Worm (Caenorhabditis elegans) whole organism, L4 larva: ENCODE data around the gene T15B7.8.

ENCODE experiments used
- D1046.2 ChIP-seq: fragments of 200-800 bp; sonication (Bioruptor generic); IDR thresholded peaks from 2 replicates; pipeline ENCODE4 v1.3.6; 2022; ENCODE audit warnings: missing genetic modification characterization, missing compliant biosample characterization
- F10B5.3 ChIP-seq: sonication (generic microtip); optimal IDR thresholded peaks from 2 replicates; lab custom pipeline; 2016; ENCODE audit warnings: mild to moderate bottlenecking, missing genetic modification characterization, missing compliant biosample characterization
- F26F4.8 ChIP-seq: fragments of 200-800 bp; sonication (Bioruptor generic); conservative IDR thresholded peaks from 2 replicates; pipeline ENCODE4 v1.3.6; 2022; ENCODE audit warnings: missing genetic modification characterization, missing compliant biosample characterization
- T26A8.4 ChIP-seq: fragments of 200-800 bp; sonication (Bioruptor generic); IDR thresholded peaks from 2 replicates; pipeline ENCODE4 v1.3.6; 2022; ENCODE audit warnings: missing genetic modification characterization, missing compliant biosample characterization
- ZK337.2 ChIP-seq: fragments of 200-800 bp; sonication (Bioruptor generic); IDR thresholded peaks from 2 replicates; pipeline ENCODE4 v1.3.6; 2022; ENCODE audit warnings: missing genetic modification reagents, missing genetic modification characterization, missing compliant biosample characterization
- ZK546.5 ChIP-seq, 2 experiments: sonication (generic microtip); optimal IDR thresholded peaks; 2 replicates each; lab custom pipeline; 2017; ENCODE audit warnings: missing biosample characterization in 2 of 2, missing genetic modification characterization in 2 of 2
- aha-1 ChIP-seq: fragments of 150-350 bp; peaks from one replicate; lab custom pipeline; 2014; ENCODE audit warnings: missing biosample characterization, missing genetic modification characterization
- ama-1 ChIP-seq: fragments of 150-350 bp; optimal IDR thresholded peaks from 2 replicates; lab custom pipeline; 2014; ENCODE audit warnings: inconsistent platforms, mixed read lengths
- ceh-44 ChIP-seq: fragments of 200-800 bp; sonication (Bioruptor generic); IDR thresholded peaks from 2 replicates; pipeline ENCODE4 v1.3.6; 2022; ENCODE audit warnings: missing genetic modification reagents, missing genetic modification characterization, missing compliant biosample characterization
- ctbp-1 ChIP-seq: fragments of 200-800 bp; sonication (Bioruptor generic); IDR thresholded peaks from 2 replicates; pipeline ENCODE4 v1.3.6; 2022; ENCODE audit warnings: missing genetic modification reagents, missing genetic modification characterization, missing compliant biosample characterization
- daf-12 ChIP-seq: fragments of 150-350 bp; optimal IDR thresholded peaks from 2 replicates; lab custom pipeline; 2014; ENCODE audit warnings: missing biosample characterization, missing genetic modification reagents, missing genetic modification characterization
- daf-16 ChIP-seq, 3 experiments: sonication (generic microtip); optimal IDR thresholded peaks; 2 replicates each; lab custom pipeline; 2016 to 2017; ENCODE audit warnings: missing genetic modification characterization in 3 of 3, missing genetic modification reagents in 3 of 3, mild to moderate bottlenecking in 2 of 3, missing compliant biosample characterization in 2 of 3, missing biosample characterization in 1 of 3, moderate library complexity in 1 of 3
- dmd-6 ChIP-seq: fragments of 200-800 bp; sonication (Bioruptor generic); IDR thresholded peaks from 2 replicates; pipeline ENCODE4 v1.3.6; 2022; ENCODE audit warnings: missing genetic modification reagents, missing genetic modification characterization, missing compliant biosample characterization
- dmd-9 ChIP-seq: fragments of 200-800 bp; sonication (Bioruptor generic); IDR thresholded peaks from 2 replicates; pipeline ENCODE4 v1.3.6; 2022; ENCODE audit warnings: missing genetic modification reagents, missing genetic modification characterization, missing compliant biosample characterization
- dpl-1 ChIP-seq: fragments of 150-350 bp; optimal IDR thresholded peaks from 2 replicates; lab custom pipeline; 2014; ENCODE audit warnings: missing biosample characterization, missing genetic modification reagents, missing genetic modification characterization
- hif-1 ChIP-seq, 2 experiments: sonication (generic microtip); optimal IDR thresholded peaks; 2 replicates each; lab custom pipeline; 2016 to 2017; ENCODE audit warnings: missing compliant biosample characterization in 2 of 2, missing genetic modification characterization in 2 of 2, missing genetic modification reagents in 2 of 2, missing genotype in 2 of 2, mild to moderate bottlenecking in 1 of 2
- hmg-1.1 ChIP-seq: fragments of 200-800 bp; sonication (Bioruptor generic); IDR thresholded peaks from 2 replicates; pipeline ENCODE4 v1.3.6; 2022; ENCODE audit warnings: missing genetic modification reagents, missing genetic modification characterization, missing compliant biosample characterization
- jun-1 ChIP-seq: fragments of 150-350 bp; optimal IDR thresholded peaks from 2 replicates; lab custom pipeline; 2014; ENCODE audit warnings: missing biosample characterization, missing genetic modification reagents, missing genetic modification characterization
- lin-38 ChIP-seq: fragments of 200-800 bp; sonication (Bioruptor generic); IDR thresholded peaks from 2 replicates; pipeline ENCODE4 v1.3.6; 2022; ENCODE audit warnings: missing genetic modification reagents, missing genetic modification characterization, missing compliant biosample characterization
- madf-5 ChIP-seq, 2 experiments: fragments of 200-800 bp; sonication (Bioruptor generic); IDR thresholded peaks; 2 replicates each; pipeline ENCODE4 v1.3.6; 2022; ENCODE audit warnings: missing compliant biosample characterization in 2 of 2, missing genetic modification characterization in 2 of 2
- mdt-29 ChIP-seq: fragments of 200-800 bp; sonication (Bioruptor generic); IDR thresholded peaks from 2 replicates; pipeline ENCODE4 v1.3.6; 2022; ENCODE audit warnings: missing genetic modification reagents, missing genetic modification characterization, missing compliant biosample characterization
- mep-1 ChIP-seq: fragments of 150-350 bp; sonication (generic microtip); optimal IDR thresholded peaks from 3 replicates; lab custom pipeline; 2014; ENCODE audit warnings: missing biosample characterization, missing genetic modification characterization
- nhr-102 ChIP-seq: sonication (generic microtip); optimal IDR thresholded peaks from 2 replicates; lab custom pipeline; 2016; ENCODE audit warnings: mild to moderate bottlenecking, missing genetic modification characterization, moderate library complexity, missing compliant biosample characterization
- nhr-237 ChIP-seq: sonication (generic microtip); optimal IDR thresholded peaks from 2 replicates; lab custom pipeline; 2017; ENCODE audit warnings: missing biosample characterization, missing genetic modification characterization
- nhr-28 ChIP-seq: fragments of 150-350 bp; optimal IDR thresholded peaks from 2 replicates; lab custom pipeline; 2014; ENCODE audit warnings: missing biosample characterization, missing genetic modification characterization
- nhr-48 ChIP-seq: sonication (generic microtip); optimal IDR thresholded peaks from 2 replicates; lab custom pipeline; 2016; ENCODE audit warnings: mild to moderate bottlenecking, missing genetic modification characterization, missing compliant biosample characterization
- pha-4 ChIP-seq, 2 experiments: fragments of 150-350 bp in 1 of 2; fragments of 200-800 bp in 1 of 2; sonication (Bioruptor generic) in 1 of 2; IDR thresholded peaks in 1 of 2; optimal IDR thresholded peaks in 1 of 2; 2 replicates each; pipeline versions ENCODE4 v1.3.6 to Lab custom; 2014 to 2022; ENCODE audit warnings: missing genetic modification characterization in 2 of 2, missing genetic modification reagents in 2 of 2, missing biosample characterization in 1 of 2, missing compliant biosample characterization in 1 of 2
- rbr-2 ChIP-seq: sonication (generic microtip); optimal IDR thresholded peaks from 2 replicates; lab custom pipeline; 2016; ENCODE audit warnings: missing genotype, missing genetic modification characterization, missing compliant biosample characterization
- spr-3 ChIP-seq: fragments of 200-800 bp; sonication (Bioruptor generic); optimal IDR thresholded peaks from 2 replicates; lab custom pipeline; 2018; ENCODE audit warnings: mild to moderate bottlenecking, missing genetic modification characterization, missing compliant biosample characterization
- unc-62 ChIP-seq, 3 experiments: fragments of 150-350 bp in 1 of 3; sonication (generic microtip); optimal IDR thresholded peaks in 2 of 3; peaks in 1 of 3; 1 replicate in 1 of 3; 2 replicates in 2 of 3; lab custom pipeline; 2014 to 2017; ENCODE audit warnings: missing biosample characterization in 3 of 3, missing genetic modification characterization in 3 of 3, missing genetic modification reagents in 3 of 3, missing genotype in 1 of 3
- zag-1 ChIP-seq: fragments of 150-350 bp; optimal IDR thresholded peaks from 2 replicates; lab custom pipeline; 2014; ENCODE audit warnings: missing biosample characterization, missing genetic modification characterization
- ztf-11 ChIP-seq: fragments of 150-350 bp; optimal IDR thresholded peaks from 2 replicates; lab custom pipeline; 2014; ENCODE audit warnings: missing biosample characterization, missing genetic modification characterization

The T15B7.8 gene

ce11 chrV:6821509-6821908 is at the start of gene T15B7.8:
Gene T15B7.8, plus strand, starts transcription at chrV:6821809.
- TF ChIP-seq hif-1 (tag; optimal IDR thresholded peaks at IDR 0.05; lab: Kevin White, UChicago) (no peak), ctbp-1 (GFP tag; lab: Robert Waterston, UW) (no peak), ZK546.5 (tag; optimal IDR thresholded peaks at IDR 0.05; lab: Kevin White, UChicago) (no peak), ama-1 (lab: Kevin White, UChicago) (no peak), daf-12 (tag; lab: Kevin White, UChicago) (no peak), F26F4.8 (no peak), ZK337.2 (GFP tag; lab: Robert Waterston, UW) (no peak), dpl-1 (GFP tag; lab: Kevin White, UChicago) (no peak)

- no peak for TF ChIP-seq hmg-1.1 (GFP tag; lab: Robert Waterston, UW)
- no peak for TF ChIP-seq ceh-44 (GFP tag; lab: Robert Waterston, UW)
- TF ChIP-seq T26A8.4 (GFP tag; lab: Robert Waterston, UW), result no peak
- TF ChIP-seq ztf-11, result no peak
- TF ChIP-seq dmd-6 (GFP tag; lab: Robert Waterston, UW), result no peak
- TF ChIP-seq nhr-102, result no peak
- TF ChIP-seq dmd-9 (GFP tag; lab: Robert Waterston, UW), result no peak
- no peak for TF ChIP-seq lin-38 (GFP tag; lab: Robert Waterston, UW)
- TF ChIP-seq ZK546.5 (tag; optimal IDR thresholded peaks at IDR 0.05; lab: Kevin White, UChicago), result no peak
- TF ChIP-seq spr-3, result no peak
- no peak for TF ChIP-seq F10B5.3 (tag; lab: Kevin White, UChicago)
- TF ChIP-seq, all 104 proteins: peak for 0
Observed at ce11 chrV:6773735-6774134, 47.9 kb upstream of the T15B7.8 start, which contains the start of gene ZC404.16. Gene ZC404.16, minus strand, starts transcription at chrV:6773835.

ce11 chrV:6775708-6776107 is 45.9 kb upstream of the T15B7.8 start, which contains the start of gene srh-28:
Gene srh-28, minus strand, starts transcription at chrV:6775808.
- TF ChIP-seq madf-5 (GFP tag; IDR thresholded peaks at IDR 0.05; lab: Robert Waterston, UW) (no peak), nhr-237 (no peak), D1046.2 (GFP tag; lab: Robert Waterston, UW) (no peak), rbr-2 (tag; lab: Kevin White, UChicago) (no peak), unc-62 (GFP tag; optimal IDR thresholded peaks at IDR 0.05 in 1 of 2; lab: Kevin White, UChicago) (peak in 1 of 2 experiments; percentile 22), unc-62 (tag; optimal IDR thresholded peaks at IDR 0.05; lab: Kevin White, UChicago) (no peak)

ce11 chrV:6778457-6778856 is 43.2 kb upstream of the T15B7.8 start:
- no peak for TF ChIP-seq nhr-48
- TF ChIP-seq mdt-29 (GFP tag; lab: Robert Waterston, UW), result no peak
- TF ChIP-seq, all 104 proteins: peak for 0

- TF ChIP-seq zag-1 (tag; lab: Kevin White, UChicago) (no peak), aha-1 (peak; percentile 47), ama-1 (lab: Kevin White, UChicago) (no peak), jun-1 (tag; lab: Kevin White, UChicago) (no peak), mep-1 (no peak), pha-4 (GFP tag; IDR thresholded peaks at IDR 0.05; lab: Robert Waterston, UW) (no peak), pha-4 (tag; optimal IDR thresholded peaks at IDR 0.05; lab: Kevin White, UChicago) (no peak), daf-16 (GFP tag; optimal IDR thresholded peaks at IDR 0.05; lab: Kevin White, UChicago) (no peak), daf-16 (tag; optimal IDR thresholded peaks at IDR 0.05; lab: Kevin White, UChicago) (no peak), nhr-28 (tag; lab: Kevin White, UChicago) (no peak)
Observed at ce11 chrV:6780166-6780565, 41.4 kb upstream of the T15B7.8 start, which contains the start of gene ZC404.15. Gene ZC404.15, plus strand, starts transcription at chrV:6780466.
